Worm (Caenorhabditis elegans): ENCODE measurements around the gene C08E8.4.

- TF ChIP-seq ama-1 (optimal IDR thresholded peaks at IDR 0.05) (no peak), tbx-2 (tag; optimal IDR thresholded peaks at IDR 0.05) (no peak)
Observed at ce11 chrV:18344194-18344593, 27.5 kb upstream of the C08E8.4 start.
